Worm (Caenorhabditis elegans): ENCODE data around the gene Y57G11C.14.

The Y57G11C.14 gene

DNA sequence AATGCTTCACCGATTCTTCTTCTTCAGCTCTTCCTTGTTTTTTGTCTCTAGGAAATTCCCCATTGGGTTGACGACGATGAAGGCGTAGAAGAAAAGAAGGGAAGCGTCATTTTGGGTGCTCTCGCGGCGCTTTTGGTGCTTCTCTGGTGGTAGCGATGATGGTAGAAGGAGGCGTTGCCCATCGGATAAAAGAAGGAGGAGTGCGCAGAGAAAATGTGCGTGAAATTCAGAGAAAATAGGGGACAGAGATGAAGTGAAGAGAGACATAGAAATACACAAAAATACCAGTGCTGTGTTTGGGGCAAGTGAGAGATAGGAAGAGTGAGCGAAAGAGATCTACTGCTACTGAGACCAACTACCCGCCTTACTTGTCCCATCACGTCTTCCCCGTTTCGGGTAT lies 7.8 kb downstream of the Y57G11C.14 start, which contains the start of gene oig-5:
Gene oig-5 (plus strand): TSS at position 301 of the 400 bp plus-strand sequence.
- TF ChIP-seq tbx-11 (GFP tag; IDR thresholded peaks at IDR 0.05) (no peak), hnd-1 (tag; optimal IDR thresholded peaks at IDR 0.05) (no peak), pes-1 (GFP tag; IDR thresholded peaks at IDR 0.05) (no peak), ceh-13 (GFP tag; optimal IDR thresholded peaks at IDR 0.05) (no peak), hmg-4 (GFP tag; optimal IDR thresholded peaks at IDR 0.05) (no peak), aly-1 (tag; optimal IDR thresholded peaks at IDR 0.05) (no peak), B0310.2 (tag; optimal IDR thresholded peaks at IDR 0.05) (no peak), sea-1 (GFP tag; conservative IDR thresholded peaks at IDR 0.05) (no peak), ceh-36 (tag; optimal IDR thresholded peaks at IDR 0.05) (no peak), ama-1 (optimal IDR thresholded peaks at IDR 0.05) (no peak), ets-7 (tag; optimal IDR thresholded peaks at IDR 0.05) (no peak), hmbx-1 (tag; optimal IDR thresholded peaks at IDR 0.05) (no peak), tbx-37 (GFP tag; conservative IDR thresholded peaks at IDR 0.05) (no peak), tra-4 (tag; optimal IDR thresholded peaks at IDR 0.05) (no peak), flt-1 (GFP tag; IDR thresholded peaks at IDR 0.05) (no peak), scrt-1 (GFP tag; IDR thresholded peaks at IDR 0.05) (no peak)

- no peak for TF ChIP-seq aly-1 (tag; optimal IDR thresholded peaks at IDR 0.05)
- TF ChIP-seq sea-1 (GFP tag; conservative IDR thresholded peaks at IDR 0.05) = no peak
- no peak for TF ChIP-seq scrt-1 (GFP tag; IDR thresholded peaks at IDR 0.05)
- no peak for TF ChIP-seq tbx-11 (GFP tag; IDR thresholded peaks at IDR 0.05)
- no peak for TF ChIP-seq flt-1 (GFP tag; IDR thresholded peaks at IDR 0.05)
- TF ChIP-seq pes-1 (GFP tag; IDR thresholded peaks at IDR 0.05) = no peak
- no peak for TF ChIP-seq B0310.2 (tag; optimal IDR thresholded peaks at IDR 0.05)
- TF ChIP-seq ama-1 (optimal IDR thresholded peaks at IDR 0.05) = no peak
- no peak for TF ChIP-seq F13C5.2 (tag; optimal IDR thresholded peaks at IDR 0.05)
Measured at ce11 chrIV:14816288-14816687, 17.2 kb downstream of the Y57G11C.14 start, which contains the start of gene Y57G11C.46. TSS of gene Y57G11C.46 (minus strand) at chrIV:14816388.

ce11 chrIV:14822267-14822666 lies 23.2 kb downstream of the Y57G11C.14 start:
- TF ChIP-seq ama-1 (optimal IDR thresholded peaks at IDR 0.05) (peak; percentile 38), sea-1 (GFP tag; conservative IDR thresholded peaks at IDR 0.05) (no peak), F13C5.2 (tag; optimal IDR thresholded peaks at IDR 0.05) (no peak)

ce11 chrIV:14824201-14824600 lies 25.1 kb downstream of the Y57G11C.14 start:
- TF ChIP-seq tbx-37 (GFP tag; conservative IDR thresholded peaks at IDR 0.05) = no peak
- TF ChIP-seq flt-1 (GFP tag; IDR thresholded peaks at IDR 0.05) = no peak
- no peak for TF ChIP-seq ceh-36 (tag; optimal IDR thresholded peaks at IDR 0.05)
- no peak for TF ChIP-seq ceh-13 (GFP tag; optimal IDR thresholded peaks at IDR 0.05)
- no peak for TF ChIP-seq B0310.2 (tag; optimal IDR thresholded peaks at IDR 0.05)
- TF ChIP-seq tbx-11 (GFP tag; IDR thresholded peaks at IDR 0.05) = no peak
- no peak for TF ChIP-seq hnd-1 (tag; optimal IDR thresholded peaks at IDR 0.05)
- TF ChIP-seq pes-1 (GFP tag; IDR thresholded peaks at IDR 0.05) = no peak
- TF ChIP-seq hmg-4 (GFP tag; optimal IDR thresholded peaks at IDR 0.05) = no peak
- TF ChIP-seq ets-7 (tag; optimal IDR thresholded peaks at IDR 0.05) = no peak
- TF ChIP-seq scrt-1 (GFP tag; IDR thresholded peaks at IDR 0.05) = no peak
- TF ChIP-seq ama-1 (optimal IDR thresholded peaks at IDR 0.05) = no peak
- no peak for TF ChIP-seq sea-1 (GFP tag; conservative IDR thresholded peaks at IDR 0.05)

ce11 chrIV:14824878-14825352 lies 25.8 kb downstream of the Y57G11C.14 start, which contains the start of gene sec-61.A:
TSS of gene sec-61.A (minus strand) at chrIV:14825264.
- TF ChIP-seq tra-4 (tag; optimal IDR thresholded peaks at IDR 0.05) (no peak), ceh-36 (tag; optimal IDR thresholded peaks at IDR 0.05) (no peak), ceh-13 (GFP tag; optimal IDR thresholded peaks at IDR 0.05) (no peak), hnd-1 (tag; optimal IDR thresholded peaks at IDR 0.05) (no peak), sea-1 (GFP tag; conservative IDR thresholded peaks at IDR 0.05) (no peak), F13C5.2 (tag; optimal IDR thresholded peaks at IDR 0.05) (peak; percentile 57), pes-1 (GFP tag; IDR thresholded peaks at IDR 0.05) (no peak), ama-1 (optimal IDR thresholded peaks at IDR 0.05) (no peak), B0310.2 (tag; optimal IDR thresholded peaks at IDR 0.05) (no peak), tbx-37 (GFP tag; conservative IDR thresholded peaks at IDR 0.05) (no peak), tbx-11 (GFP tag; IDR thresholded peaks at IDR 0.05) (no peak), hmg-4 (GFP tag; optimal IDR thresholded peaks at IDR 0.05) (peak; percentile 59), aly-1 (tag; optimal IDR thresholded peaks at IDR 0.05) (no peak), ets-7 (tag; optimal IDR thresholded peaks at IDR 0.05) (no peak)

DNA sequence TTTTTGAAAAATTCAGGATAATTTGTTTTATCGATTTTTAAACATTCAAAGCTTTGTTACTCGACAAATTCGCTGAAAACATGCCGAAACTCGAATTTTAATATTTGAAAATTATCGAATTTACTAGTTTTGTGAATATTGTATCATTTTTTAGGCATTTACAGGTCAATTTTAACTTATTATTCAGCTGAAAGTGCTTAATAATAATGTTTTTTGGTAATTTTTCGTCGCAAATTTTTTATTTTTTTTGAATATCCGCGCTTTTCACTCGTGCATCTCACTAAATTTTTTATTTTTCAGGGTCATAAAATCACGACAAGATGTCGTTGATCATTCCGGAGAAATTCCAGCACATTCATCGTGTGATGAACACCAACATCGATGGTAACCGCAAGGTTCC lies 26.3 kb downstream of the Y57G11C.14 start, which contains the start of gene rps-18:
Gene rps-18 (plus strand): TSS at position 301 of the 400 bp plus-strand sequence.
- no peak for TF ChIP-seq F13C5.2 (tag; optimal IDR thresholded peaks at IDR 0.05)

- no peak for TF ChIP-seq B0310.2 (tag; optimal IDR thresholded peaks at IDR 0.05)
- no peak for TF ChIP-seq pes-1 (GFP tag; IDR thresholded peaks at IDR 0.05)
- no peak for TF ChIP-seq ets-7 (tag; optimal IDR thresholded peaks at IDR 0.05)
- no peak for TF ChIP-seq hnd-1 (tag; optimal IDR thresholded peaks at IDR 0.05)
- no peak for TF ChIP-seq ama-1 (optimal IDR thresholded peaks at IDR 0.05)
- no peak for TF ChIP-seq aly-1 (tag; optimal IDR thresholded peaks at IDR 0.05)
- TF ChIP-seq scrt-1 (GFP tag; IDR thresholded peaks at IDR 0.05) = no peak
- no peak for TF ChIP-seq ceh-13 (GFP tag; optimal IDR thresholded peaks at IDR 0.05)
- TF ChIP-seq tbx-11 (GFP tag; IDR thresholded peaks at IDR 0.05) = no peak
- TF ChIP-seq hmbx-1 (tag; optimal IDR thresholded peaks at IDR 0.05) = no peak
- TF ChIP-seq hmg-4 (GFP tag; optimal IDR thresholded peaks at IDR 0.05) = no peak
- no peak for TF ChIP-seq sea-1 (GFP tag; conservative IDR thresholded peaks at IDR 0.05)
Measured at ce11 chrIV:14826151-14826757, 27.1 kb downstream of the Y57G11C.14 start.

DNA sequence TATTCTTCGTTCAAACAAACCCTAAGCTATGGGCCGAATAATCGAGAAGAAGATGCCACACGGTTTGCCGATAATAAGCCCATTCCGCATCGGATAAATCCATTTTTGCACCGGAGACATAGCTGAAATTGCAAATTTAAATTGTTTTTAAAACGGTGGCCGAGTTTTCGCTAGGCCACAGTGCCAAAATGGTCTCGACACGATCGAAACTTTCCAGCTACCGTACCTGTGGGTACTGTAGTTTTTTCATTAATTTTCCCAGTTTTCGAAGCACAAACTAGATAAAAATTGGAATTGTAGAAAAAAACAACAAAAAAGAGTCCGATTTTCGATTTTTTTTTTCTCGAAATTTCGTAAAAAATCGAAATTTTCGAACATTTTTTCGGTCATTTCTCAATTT lies 29.1 kb downstream of the Y57G11C.14 start:
- TF ChIP-seq ceh-13 (GFP tag; optimal IDR thresholded peaks at IDR 0.05) = no peak
